Worm (Caenorhabditis elegans): ENCODE data around the gene clec-5.
"Not testable (repeated sequence)": the region's sequence is repeated elsewhere in the genome, so short reads cannot be mapped to it uniquely, and the experiment has no call there.

The clec-5 gene

DNA sequence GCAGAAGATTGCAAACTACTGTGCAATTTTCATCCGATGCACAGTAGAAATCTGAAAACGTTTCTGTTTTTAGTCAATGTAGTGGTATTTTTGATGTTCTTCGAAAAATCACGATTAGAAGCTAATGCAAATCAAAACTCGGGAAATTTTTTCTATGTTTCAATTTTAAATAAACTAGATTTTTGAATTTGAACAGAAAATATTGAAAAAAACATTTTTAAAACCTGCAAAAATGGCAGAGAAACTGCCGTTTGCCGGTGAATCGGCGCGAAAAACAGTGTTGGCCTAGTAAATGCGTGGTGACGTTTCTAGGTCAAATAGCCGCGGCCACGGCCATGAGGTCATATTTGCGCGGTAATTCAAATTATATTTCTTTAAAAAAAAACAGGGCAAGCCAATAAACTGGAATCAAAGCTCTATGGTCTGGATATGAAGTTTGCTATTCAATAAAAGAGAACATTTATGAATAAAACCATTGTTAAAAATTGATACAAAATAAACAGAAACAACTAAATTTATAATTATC is 46.8 kb upstream of the clec-5 start, which contains the start of gene set-2 (continued):
- TF ChIP-seq pbrm-1 (GFP tag; IDR thresholded peaks at IDR 0.05) (peak; percentile 65; the same call in 1 of the 2 replicates), attf-6 (GFP tag; IDR thresholded peaks at IDR 0.05) (peak; percentile 29; the same call in 1 of the 2 replicates), cebp-1 (GFP tag; IDR thresholded peaks at IDR 0.05) (no peak), cebp-1 (tag; optimal IDR thresholded peaks at IDR 0.05) (peak; percentile 67), sdz-38 (tag; optimal IDR thresholded peaks at IDR 0.05) (no peak), ceh-40 (GFP tag; IDR thresholded peaks at IDR 0.05) (peak; percentile 54; the same call in 1 of the 2 replicates), aptf-3 (GFP tag; IDR thresholded peaks at IDR 0.05) (no peak), repo-1 (tag; optimal IDR thresholded peaks at IDR 0.05) (no peak), Y53F4B.3 (GFP tag; IDR thresholded peaks at IDR 0.05) (no peak), snpc-1.1 (tag; optimal IDR thresholded peaks at IDR 0.05; ENCODE audit: insufficient read depth) (peak; percentile 40), lin-26 (GFP tag; IDR thresholded peaks at IDR 0.05) (0 out of 2 replicates have a peak, but pooled peaks have one; percentile 39), egrh-3 (GFP tag; IDR thresholded peaks at IDR 0.05) (peak; percentile 43; the same call in 1 of the 2 replicates)

DNA sequence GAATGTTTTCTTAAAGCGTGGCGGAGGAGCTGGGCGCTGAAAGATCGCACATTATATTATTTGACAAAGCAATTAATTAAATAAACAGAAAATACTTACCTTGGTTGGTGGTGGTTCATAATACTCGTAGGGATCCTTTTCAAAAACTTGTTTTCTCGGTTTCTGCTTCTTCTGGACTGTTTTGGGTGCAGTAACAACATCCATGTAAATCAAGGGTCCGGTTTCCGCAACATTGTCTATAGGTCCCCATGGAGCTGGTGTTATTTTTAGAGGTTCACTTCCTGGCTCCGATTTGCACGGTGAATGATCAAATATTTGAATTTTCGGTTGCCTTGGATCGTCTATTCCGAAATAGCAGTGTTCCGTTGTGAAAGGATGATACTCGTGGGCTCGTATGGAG is 40.7 kb upstream of the clec-5 start:
- TF ChIP-seq ztf-18 (tag; optimal IDR thresholded peaks at IDR 0.05) = no peak
- no peak for TF ChIP-seq ceh-27 (GFP tag; optimal IDR thresholded peaks at IDR 0.05)
- no peak for TF ChIP-seq lsy-27 (tag; optimal IDR thresholded peaks at IDR 0.05; ENCODE audit: borderline replicate concordance, insufficient read depth)
- TF ChIP-seq cebp-1 (GFP tag; IDR thresholded peaks at IDR 0.05) = no peak
- no peak for TF ChIP-seq cebp-1 (tag; optimal IDR thresholded peaks at IDR 0.05)
- TF ChIP-seq xnd-1 (tag; optimal IDR thresholded peaks at IDR 0.05) = no peak
- TF ChIP-seq C06A6.2 (GFP tag; conservative IDR thresholded peaks at IDR 0.05) = no peak
- no peak for TF ChIP-seq attf-5 (GFP tag; optimal IDR thresholded peaks at IDR 0.05)
- no peak for TF ChIP-seq hmg-1.2 (GFP tag; IDR thresholded peaks at IDR 0.05)
- TF ChIP-seq ceh-40 (GFP tag; IDR thresholded peaks at IDR 0.05) = no peak
- TF ChIP-seq tbx-9 (tag; optimal IDR thresholded peaks at IDR 0.05; ENCODE audit: borderline replicate concordance) = no peak
- TF ChIP-seq nfya-1 (tag; optimal IDR thresholded peaks at IDR 0.05; ENCODE audit: borderline replicate concordance, insufficient read depth) = no peak
- no peak for TF ChIP-seq ceh-100 (GFP tag; IDR thresholded peaks at IDR 0.05)
- TF ChIP-seq tbp1 (GFP tag; optimal IDR thresholded peaks at IDR 0.05) = no peak
- no peak for TF ChIP-seq ekl-4 (GFP tag; IDR thresholded peaks at IDR 0.05)
- TF ChIP-seq sptf-2 (GFP tag; optimal IDR thresholded peaks at IDR 0.05) = no peak

DNA sequence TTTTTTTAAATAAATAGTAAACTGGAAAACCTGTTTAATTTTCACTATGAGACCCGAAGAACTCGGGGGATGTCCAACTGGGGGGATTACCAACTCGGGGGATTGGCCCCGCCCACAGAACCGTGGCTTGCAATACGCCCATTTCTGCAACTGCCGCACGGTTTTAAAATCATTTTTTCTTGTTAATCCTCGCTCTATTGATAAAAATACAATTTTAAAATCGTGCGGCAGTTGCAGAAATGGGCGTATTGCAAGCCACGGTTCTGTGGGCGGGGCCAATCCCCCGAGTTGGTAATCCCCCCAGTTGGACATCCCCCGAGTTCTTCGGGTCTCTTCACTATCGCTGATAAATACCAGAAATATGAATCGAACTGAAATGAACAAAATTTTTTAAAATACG is 38.6 kb upstream of the clec-5 start, which contains the start of gene mmab-1:
Gene mmab-1 (minus strand): TSS at position 95 of the 400 bp plus-strand sequence.
- peak; percentile 11 for TF ChIP-seq lin-54 (GFP tag; optimal IDR thresholded peaks at IDR 0.05)
- peak; percentile 18; the same call in 1 of the 2 replicates for TF ChIP-seq lin-26 (GFP tag; IDR thresholded peaks at IDR 0.05)
- TF ChIP-seq ztf-18 (tag; optimal IDR thresholded peaks at IDR 0.05) = peak; percentile 6
- peak; percentile 34 for TF ChIP-seq egrh-3 (GFP tag; IDR thresholded peaks at IDR 0.05)
- peak; percentile 55; the same call in 1 of the 2 replicates for TF ChIP-seq pbrm-1 (GFP tag; IDR thresholded peaks at IDR 0.05)
- peak; percentile 13; the same call in 1 of the 2 replicates for TF ChIP-seq hmg-1.2 (GFP tag; IDR thresholded peaks at IDR 0.05)
- TF ChIP-seq ztf-26 (tag; optimal IDR thresholded peaks at IDR 0.05) = peak; percentile 8
- 0 out of 2 replicates have a peak, but pooled peaks have one; percentile 12 for TF ChIP-seq Y95B8A.8 (GFP tag; IDR thresholded peaks at IDR 0.05)
- 0 out of 2 replicates have a peak, but pooled peaks have one; percentile 11 for TF ChIP-seq ceh-91 (GFP tag; IDR thresholded peaks at IDR 0.05)
- peak; percentile 73 for TF ChIP-seq K11D2.4 (GFP tag; IDR thresholded peaks at IDR 0.05)
- peak; percentile 90 for TF ChIP-seq ceh-100 (GFP tag; IDR thresholded peaks at IDR 0.05)
- TF ChIP-seq snpc-4 (GFP tag; optimal IDR thresholded peaks at IDR 0.05); rpc-1 (tag; optimal IDR thresholded peaks at IDR 0.05); cebp-1 (GFP tag; IDR thresholded peaks at IDR 0.05): not testable (repeated sequence)
- peak in 2 of 4 experiments; percentile 5 to 25 for TF ChIP-seq snpc-4 (tag; optimal IDR thresholded peaks at IDR 0.05)
- TF ChIP-seq attf-5 (GFP tag; optimal IDR thresholded peaks at IDR 0.05) = peak; percentile 34
- peak; percentile 21; the same call in 1 of the 2 replicates for TF ChIP-seq C17E4.6 (GFP tag; IDR thresholded peaks at IDR 0.05)
- 0 out of 2 replicates have a peak, but pooled peaks have one; percentile 10 for TF ChIP-seq cebp-2 (GFP tag; IDR thresholded peaks at IDR 0.05)
- TF ChIP-seq rpc-1 (optimal IDR thresholded peaks at IDR 0.05) = peak; percentile 15
- 0 out of 2 replicates have a peak, but pooled peaks have one; percentile 76 for TF ChIP-seq nhr-120 (GFP tag; IDR thresholded peaks at IDR 0.05)
- TF ChIP-seq F33H1.4 (GFP tag; IDR thresholded peaks at IDR 0.05) = peak; percentile 44
- TF ChIP-seq cebp-1 (tag; optimal IDR thresholded peaks at IDR 0.05) = peak; percentile 36
- peak; percentile 84 for TF ChIP-seq C06A6.2 (GFP tag; conservative IDR thresholded peaks at IDR 0.05)
- TF ChIP-seq lin-40 (tag; optimal IDR thresholded peaks at IDR 0.05) = peak; percentile 27
- 0 out of 2 replicates have a peak, but pooled peaks have one; percentile 34 for TF ChIP-seq zfh-2 (GFP tag; conservative IDR thresholded peaks at IDR 0.05)
- TF ChIP-seq nfyb-1 (GFP tag; IDR thresholded peaks at IDR 0.05) = peak; percentile 55
- TF ChIP-seq Y67H2A.10 (GFP tag; conservative IDR thresholded peaks at IDR 0.05) = peak; percentile 42; the same call in 1 of the 2 replicates
- TF ChIP-seq attf-3 (GFP tag; conservative IDR thresholded peaks at IDR 0.05) = peak; percentile 18; the same call in 1 of the 2 replicates
